Fruit fly (Drosophila melanogaster) whole organism, pupa: ENCODE results near the gene twit.
A peak's percentile ranks its signal among the peaks of the same experiment; 100 is the strongest.

ENCODE experiments used
- CG15710 ChIP-seq: fragments of 200-800 bp; sonication (Bioruptor generic); optimal IDR thresholded peaks from 2 replicates; lab custom pipeline; 2018; ENCODE audit warnings: missing biosample characterization, mild to moderate bottlenecking, missing genetic modification characterization, moderate library complexity
- CG32121 ChIP-seq: fragments of 200-800 bp; sonication (Bioruptor generic); IDR thresholded peaks from 2 replicates; pipeline ENCODE4 v1.3.6; 2022; ENCODE audit warnings: missing biosample characterization, missing genetic modification characterization
- CG9948 ChIP-seq: fragments of 200-800 bp; sonication (Bioruptor generic); optimal IDR thresholded peaks from 2 replicates; lab custom pipeline; 2018; ENCODE audit warnings: missing biosample characterization, mild to moderate bottlenecking, missing genetic modification characterization, moderate library complexity
- Pif1B ChIP-seq: fragments of 200-800 bp; sonication (Bioruptor generic); optimal IDR thresholded peaks from 3 replicates; lab custom pipeline; 2016; ENCODE audit warnings: missing biosample characterization, missing genetic modification characterization

- TF ChIP-seq CG15710 (tag; lab: Kevin White, UChicago) = peak; percentile 29
- TF ChIP-seq Pif1B = peak; percentile 40
- peak; percentile 45 for TF ChIP-seq CG9948 (tag; lab: Kevin White, UChicago)
- no peak for TF ChIP-seq CG32121 (GFP tag; lab: Robert Waterston, UW)
Observed at dm6 chr2L:20812283-20813189, 39.8 kb upstream of the twit start.
